Fruit fly (Drosophila melanogaster) whole organism, embryonic: ENCODE data around the gene alphaCOP.

Experiments used
- ATbp ChIP-seq: fragments of 200-800 bp; sonication (Bioruptor generic); optimal IDR thresholded peaks from 2 replicates; lab custom pipeline; 2017; ENCODE audit warnings: missing biosample characterization, mild to moderate bottlenecking, missing genetic modification characterization, missing genetic modification reagents
- Bteb2 ChIP-seq: fragments of 200-800 bp; sonication (Bioruptor generic); optimal IDR thresholded peaks from 2 replicates; lab custom pipeline; 2016; ENCODE audit warnings: missing biosample characterization, missing genetic modification characterization
- CG12769 ChIP-seq: fragments of 200-800 bp; sonication (Bioruptor generic); optimal IDR thresholded peaks from 2 replicates; lab custom pipeline; 2019; ENCODE audit warnings: missing biosample characterization, mild to moderate bottlenecking, missing genetic modification characterization, moderate library complexity
- CG12942 ChIP-seq: fragments of 200-800 bp; sonication (Bioruptor generic); optimal IDR thresholded peaks from 3 replicates; lab custom pipeline; 2016; ENCODE audit warnings: missing biosample characterization, missing genetic modification characterization
- CG13894 ChIP-seq: fragments of 200-800 bp; sonication (Bioruptor generic); optimal IDR thresholded peaks from 3 replicates; lab custom pipeline; 2018; ENCODE audit warnings: missing biosample characterization, mild to moderate bottlenecking, missing genetic modification characterization, moderate library complexity
- CG1529 ChIP-seq: fragments of 200-800 bp; sonication (Bioruptor generic); optimal IDR thresholded peaks from 3 replicates; lab custom pipeline; 2018; ENCODE audit warnings: missing biosample characterization, missing genetic modification characterization
- CG15479 ChIP-seq: fragments of 200-800 bp; sonication (Bioruptor generic); optimal IDR thresholded peaks from 3 replicates; lab custom pipeline; 2019; ENCODE audit warnings: missing biosample characterization, mild to moderate bottlenecking, missing genetic modification characterization, moderate library complexity
- CG15514 ChIP-seq: fragments of 200-800 bp; sonication (Bioruptor generic); optimal IDR thresholded peaks from 3 replicates; lab custom pipeline; 2017; ENCODE audit warnings: missing biosample characterization, missing genetic modification characterization, mild to moderate bottlenecking, moderate library complexity, missing genetic modification reagents
- CG1647 ChIP-seq: fragments of 200-800 bp; sonication (Bioruptor generic); optimal IDR thresholded peaks from 3 replicates; lab custom pipeline; 2016; ENCODE audit warnings: missing biosample characterization, missing genetic modification characterization
- CG17328 ChIP-seq: fragments of 200-800 bp; sonication (Bioruptor generic); IDR thresholded peaks from 2 replicates; pipeline ENCODE4 v1.3.6; 2022; ENCODE audit warnings: missing biosample characterization, missing genetic modification characterization
- CG17359 ChIP-seq: fragments of 200-800 bp; sonication (Bioruptor generic); optimal IDR thresholded peaks from 3 replicates; lab custom pipeline; 2018; ENCODE audit warnings: missing biosample characterization, mild to moderate bottlenecking, missing genetic modification characterization, moderate library complexity
- CG17829 ChIP-seq: fragments of 200-800 bp; optimal IDR thresholded peaks from 2 replicates; lab custom pipeline; 2019; ENCODE audit warnings: missing biosample characterization, mild to moderate bottlenecking, missing genetic modification characterization, moderate library complexity
- CG2712 ChIP-seq: fragments of 200-800 bp; optimal IDR thresholded peaks from 3 replicates; lab custom pipeline; 2019; ENCODE audit warnings: missing biosample characterization, mild to moderate bottlenecking, missing genetic modification characterization, moderate library complexity
- CG2889 ChIP-seq: fragments of 200-800 bp; sonication (Bioruptor generic); IDR thresholded peaks from 3 replicates; pipeline ENCODE4 v1.3.6; 2022; ENCODE audit warnings: missing biosample characterization, missing genetic modification characterization
- CG33557 ChIP-seq: fragments of 200-800 bp; sonication (Bioruptor generic); optimal IDR thresholded peaks from 2 replicates; lab custom pipeline; 2019; ENCODE audit warnings: missing biosample characterization, mild to moderate bottlenecking, missing genetic modification characterization, moderate library complexity
- CG4707 ChIP-seq: fragments of 200-800 bp; sonication (Bioruptor generic); optimal IDR thresholded peaks from 2 replicates; lab custom pipeline; 2018; ENCODE audit warnings: missing biosample characterization, mild to moderate bottlenecking, missing genetic modification characterization, moderate library complexity
- CG4820 ChIP-seq: fragments of 200-800 bp; sonication (Bioruptor generic); optimal IDR thresholded peaks from 3 replicates; lab custom pipeline; 2016; ENCODE audit warnings: missing biosample characterization, missing genetic modification characterization
- CG5180 ChIP-seq: fragments of 200-800 bp; sonication (Bioruptor generic); optimal IDR thresholded peaks from 3 replicates; lab custom pipeline; 2017; ENCODE audit warnings: missing biosample characterization, missing genetic modification characterization, mild to moderate bottlenecking, moderate library complexity, missing genetic modification reagents
- CG6254 ChIP-seq: fragments of 200-800 bp; sonication (Bioruptor generic); optimal IDR thresholded peaks from 3 replicates; lab custom pipeline; 2017; ENCODE audit warnings: mild to moderate bottlenecking, missing biosample characterization, missing genetic modification reagents, missing genetic modification characterization
- CG6689 ChIP-seq: fragments of 200-800 bp; sonication (Bioruptor generic); IDR thresholded peaks from 2 replicates; pipeline ENCODE4 v1.3.6; 2022; ENCODE audit warnings: missing biosample characterization, missing genetic modification characterization
- CG8388 ChIP-seq: fragments of 200-800 bp; sonication (Bioruptor generic); optimal IDR thresholded peaks from 2 replicates; lab custom pipeline; 2019; ENCODE audit warnings: missing biosample characterization, mild to moderate bottlenecking, missing genetic modification characterization, moderate library complexity
- Dp ChIP-seq: fragments of 200-800 bp; sonication (Bioruptor generic); optimal IDR thresholded peaks from 2 replicates; lab custom pipeline; 2018; ENCODE audit warnings: missing biosample characterization, mild to moderate bottlenecking, missing genetic modification characterization, moderate library complexity
- Drgx ChIP-seq: fragments of 200-800 bp; sonication (Bioruptor generic); IDR thresholded peaks from 2 replicates; pipeline ENCODE4 v1.3.6; 2022; ENCODE audit warnings: missing biosample characterization, missing genetic modification characterization
- HLH54F ChIP-seq: fragments of 200-800 bp; sonication (Bioruptor generic); optimal IDR thresholded peaks from 3 replicates; lab custom pipeline; 2016; ENCODE audit warnings: missing biosample characterization, missing genetic modification characterization
- Hr3 ChIP-seq: fragments of 200-800 bp; sonication (Bioruptor generic); optimal IDR thresholded peaks from 3 replicates; lab custom pipeline; 2016; ENCODE audit warnings: missing biosample characterization, missing genetic modification characterization
- Hr39 ChIP-seq: fragments of >200 bp; optimal IDR thresholded peaks from 2 replicates; lab custom pipeline; 2017
- Meics ChIP-seq: fragments of 200-800 bp; sonication (Bioruptor generic); optimal IDR thresholded peaks from 2 replicates; lab custom pipeline; 2017; ENCODE audit warnings: missing biosample characterization, mild to moderate bottlenecking, missing genetic modification characterization
- NC2β ChIP-seq: fragments of 200-800 bp; sonication (Bioruptor generic); optimal IDR thresholded peaks from 2 replicates; lab custom pipeline; 2016; ENCODE audit warnings: missing biosample characterization, missing genetic modification characterization
- Oli ChIP-seq: fragments of 200-800 bp; sonication (Bioruptor generic); optimal IDR thresholded peaks from 2 replicates; lab custom pipeline; 2018; ENCODE audit warnings: missing biosample characterization, mild to moderate bottlenecking, missing genetic modification characterization, moderate library complexity
- Sin3A ChIP-seq: fragments of >200 bp; optimal IDR thresholded peaks from 2 replicates; lab custom pipeline; 2018
- Vsx1 ChIP-seq: fragments of 200-800 bp; sonication (Bioruptor generic); optimal IDR thresholded peaks from 2 replicates; lab custom pipeline; 2017; ENCODE audit warnings: missing biosample characterization, mild to moderate bottlenecking, missing genetic modification characterization, missing genetic modification reagents
- dmrt11E ChIP-seq: fragments of 200-800 bp; sonication (Bioruptor generic); optimal IDR thresholded peaks from 3 replicates; lab custom pipeline; 2018; ENCODE audit warnings: missing biosample characterization, mild to moderate bottlenecking, missing genetic modification characterization, moderate library complexity
- dysf ChIP-seq: fragments of 200-800 bp; sonication (Bioruptor generic); IDR thresholded peaks from 3 replicates; pipeline ENCODE4 v1.3.6; 2022; ENCODE audit warnings: missing biosample characterization, missing genetic modification characterization
- grn ChIP-seq: fragments of 200-800 bp; sonication (Bioruptor generic); optimal IDR thresholded peaks from 3 replicates; lab custom pipeline; 2017; ENCODE audit warnings: missing biosample characterization, missing genetic modification characterization
- gro ChIP-seq: fragments of 200-800 bp; sonication (Bioruptor generic); optimal IDR thresholded peaks from 2 replicates; lab custom pipeline; 2016; ENCODE audit warnings: missing biosample characterization, missing genetic modification characterization
- ham ChIP-seq: fragments of 200-800 bp; sonication (Bioruptor generic); IDR thresholded peaks from 2 replicates; pipeline ENCODE4 v1.3.6; 2022; ENCODE audit warnings: missing biosample characterization, missing genetic modification characterization
- knrl ChIP-seq: fragments of 200-800 bp; sonication (Bioruptor generic); IDR thresholded peaks from 3 replicates; pipeline ENCODE4 v1.3.6; 2022; ENCODE audit warnings: missing biosample characterization, missing genetic modification characterization; ENCODE audit not compliant: partially characterized antibody
- lbe ChIP-seq: fragments of 200-800 bp; sonication (Bioruptor generic); optimal IDR thresholded peaks from 2 replicates; lab custom pipeline; 2016; ENCODE audit warnings: missing biosample characterization, mild to moderate bottlenecking, missing genetic modification characterization
- lmd ChIP-seq: fragments of 200-800 bp; sonication (Bioruptor generic); IDR thresholded peaks from 2 replicates; pipeline ENCODE4 v1.3.6; 2022; ENCODE audit warnings: missing biosample characterization, missing genetic modification characterization
- mam ChIP-seq: fragments of 200-800 bp; sonication (Bioruptor generic); optimal IDR thresholded peaks from 3 replicates; lab custom pipeline; 2016; ENCODE audit warnings: missing biosample characterization, missing genetic modification characterization
- mirr ChIP-seq: fragments of 200-800 bp; sonication (Bioruptor generic); optimal IDR thresholded peaks from 3 replicates; lab custom pipeline; 2018; ENCODE audit warnings: missing biosample characterization, mild to moderate bottlenecking, missing genetic modification characterization
- phol ChIP-seq: fragments of 200-800 bp; sonication (Bioruptor generic); optimal IDR thresholded peaks from 3 replicates; lab custom pipeline; 2018; ENCODE audit warnings: missing biosample characterization, mild to moderate bottlenecking, missing genetic modification characterization, moderate library complexity
- prd ChIP-seq, 3 experiments: fragments of >200 bp in 2 of 3; fragments of 200-800 bp in 1 of 3; sonication (Bioruptor generic) in 1 of 3; optimal IDR thresholded peaks in 2 of 3; IDR thresholded peaks in 1 of 3; 2 replicates in 2 of 3; 3 replicates in 1 of 3; pipeline versions ENCODE4 v1.3.6 to Lab custom; 2017 to 2022; ENCODE audit warnings: missing biosample characterization in 1 of 3, missing genetic modification characterization in 1 of 3
- salm ChIP-seq: fragments of 200-800 bp; sonication (Bioruptor generic); optimal IDR thresholded peaks from 2 replicates; lab custom pipeline; 2018; ENCODE audit warnings: missing biosample characterization, mild to moderate bottlenecking, missing genetic modification characterization
- sc ChIP-seq, 3 experiments: fragments of >200 bp in 2 of 3; fragments of 200-800 bp in 1 of 3; sonication (Bioruptor generic) in 1 of 3; optimal IDR thresholded peaks; 2 replicates in 2 of 3; 3 replicates in 1 of 3; lab custom pipeline; 2017; ENCODE audit warnings: mild to moderate bottlenecking in 1 of 3, missing biosample characterization in 1 of 3, missing genetic modification characterization in 1 of 3, missing genetic modification reagents in 1 of 3
- slbo ChIP-seq: fragments of 200-800 bp; sonication (Bioruptor generic); IDR thresholded peaks from 2 replicates; pipeline ENCODE4 v1.3.6; 2022; ENCODE audit warnings: missing biosample characterization, missing genetic modification characterization
- tin ChIP-seq: fragments of 200-800 bp; sonication (Bioruptor generic); optimal IDR thresholded peaks from 3 replicates; lab custom pipeline; 2016; ENCODE audit warnings: missing biosample characterization, missing genetic modification characterization
- tio ChIP-seq: fragments of 200-800 bp; sonication (Bioruptor generic); optimal IDR thresholded peaks from 2 replicates; lab custom pipeline; 2017; ENCODE audit warnings: missing biosample characterization, missing genetic modification characterization, inconsistent platforms
- tup ChIP-seq: fragments of 200-800 bp; sonication (Bioruptor generic); optimal IDR thresholded peaks from 2 replicates; lab custom pipeline; 2016; ENCODE audit warnings: missing biosample characterization, mild to moderate bottlenecking, missing genetic modification characterization, moderate library complexity

alphaCOP gene

DNA sequence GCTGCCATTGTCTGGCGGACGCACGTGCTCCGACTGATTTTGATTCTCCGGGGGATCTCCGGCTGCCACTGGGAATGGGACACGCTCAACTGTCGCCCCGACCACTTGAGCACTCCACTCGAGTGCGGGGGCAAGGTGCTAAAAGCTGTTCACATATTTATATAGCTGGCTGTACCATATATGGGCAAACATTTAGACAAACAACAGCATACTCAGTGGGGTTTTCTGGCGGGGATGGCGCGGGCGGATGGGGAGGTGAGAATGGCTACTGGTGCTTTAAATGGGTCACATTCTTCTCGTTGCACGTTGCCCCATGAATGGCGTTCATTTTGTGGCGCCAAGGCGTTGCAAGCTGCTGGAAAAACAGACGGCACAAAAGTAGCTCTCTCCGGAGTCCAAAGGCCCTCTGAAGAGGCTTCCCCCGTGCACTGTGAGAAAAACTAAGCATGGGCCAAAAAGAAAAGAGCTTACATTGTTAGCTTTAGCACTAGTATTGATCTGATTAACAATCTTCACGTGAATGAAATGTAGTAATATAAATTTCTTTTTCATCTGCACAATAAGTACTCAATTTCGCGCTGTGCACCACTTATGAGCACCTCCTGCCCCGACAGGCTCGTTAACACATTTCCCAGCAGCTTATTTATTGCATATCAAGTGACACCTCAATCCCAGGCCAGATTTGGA is 45.9 kb upstream of the alphaCOP start (continued):
- TF ChIP-seq Bteb2 (GFP tag; lab: Kevin White, UChicago) (no peak), CG4707 (GFP tag; lab: Kevin White, UChicago) (peak; percentile 34), CG17328 (peak; percentile 50), slbo (GFP tag; lab: Robert Waterston, UW) (peak; percentile 28; the same call in 1 of the 2 replicates), CG8388 (peak; percentile 16), sc (optimal IDR thresholded peaks at IDR 0.05; lab: Kevin White, UChicago) (no peak), sc (GFP tag; optimal IDR thresholded peaks at IDR 0.05; lab: Kevin White, UChicago) (peak; percentile 46), Vsx1 (peak; percentile 46), mam (GFP tag; lab: Kevin White, UChicago) (no peak), dmrt11E (tag; lab: Kevin White, UChicago) (peak; percentile 39), Meics (peak; percentile 28), dysf (GFP tag; lab: Robert Waterston, UW) (peak; percentile 39; the same call in 1 of the 3 replicates), Oli (peak; percentile 8), CG5180 (GFP tag; lab: Kevin White, UChicago) (peak; percentile 39), salm (tag; lab: Kevin White, UChicago) (no peak), CG13894 (no peak), CG33557 (GFP tag; lab: Kevin White, UChicago) (peak; percentile 9), tup (GFP tag; lab: Kevin White, UChicago) (peak; percentile 30), CG15479 (no peak), CG15514 (no peak), gro (GFP tag; lab: Kevin White, UChicago) (no peak), CG17829 (tag; lab: Kevin White, UChicago) (peak; percentile 20), phol (tag; lab: Kevin White, UChicago) (peak; percentile 54), tio (GFP tag; lab: Kevin White, UChicago) (peak; percentile 20), prd (optimal IDR thresholded peaks at IDR 0.05; lab: Kevin White, UChicago) (no peak), prd (GFP tag; IDR thresholded peaks at IDR 0.05; lab: Robert Waterston, UW) (peak; percentile 65; the same call in 2 of the 3 replicates), HLH54F (GFP tag; lab: Kevin White, UChicago) (no peak), CG6689 (GFP tag; lab: Robert Waterston, UW) (peak; percentile 30; the same call in 1 of the 2 replicates), CG12769 (tag; lab: Kevin White, UChicago) (no peak), ATbp (GFP tag; lab: Kevin White, UChicago) (peak; percentile 81), knrl (no peak), tin (GFP tag; lab: Kevin White, UChicago) (peak; percentile 54), CG6254 (GFP tag; lab: Kevin White, UChicago) (peak; percentile 37), lbe (GFP tag; lab: Kevin White, UChicago) (no peak), CG12942 (no peak), mirr (peak; percentile 17), Hr39 (no peak), CG1647 (GFP tag; lab: Kevin White, UChicago) (no peak), CG4820 (GFP tag; lab: Kevin White, UChicago) (peak; percentile 50), Hr3 (GFP tag; lab: Kevin White, UChicago) (peak; percentile 3), lmd (peak; percentile 30; the same call in 1 of the 2 replicates), ham (GFP tag; lab: Robert Waterston, UW) (no peak), Drgx (GFP tag; lab: Robert Waterston, UW) (peak; percentile 75), grn (GFP tag; lab: Kevin White, UChicago) (peak; percentile 3), NC2β (GFP tag; lab: Kevin White, UChicago) (no peak), Sin3A (lab: Kevin White, UChicago) (no peak), CG17359 (tag; lab: Kevin White, UChicago) (peak; percentile 52), CG2712 (tag; lab: Kevin White, UChicago) (peak; percentile 58), Dp (GFP tag; lab: Kevin White, UChicago) (no peak), CG1529 (GFP tag; lab: Kevin White, UChicago) (peak; percentile 11), CG2889 (GFP tag; lab: Robert Waterston, UW) (no peak)
